Worm (Caenorhabditis elegans) whole organism, early embryonic: ENCODE measurements around the gene T28C6.10.

Experiments used
- B0310.2 ChIP-seq: sonication (generic microtip); optimal IDR thresholded peaks from 2 replicates; lab custom pipeline; 2016; ENCODE audit warnings: mild to moderate bottlenecking, missing genetic modification characterization, missing compliant biosample characterization
- ama-1 ChIP-seq: fragments of 150-350 bp; optimal IDR thresholded peaks from 2 replicates; lab custom pipeline; 2014
- ceh-36 ChIP-seq: sonication (generic microtip); optimal IDR thresholded peaks from 2 replicates; lab custom pipeline; 2016; ENCODE audit warnings: missing genetic modification characterization, inconsistent platforms, missing compliant biosample characterization
- ets-7 ChIP-seq: sonication (generic microtip); optimal IDR thresholded peaks from 2 replicates; lab custom pipeline; 2016; ENCODE audit warnings: missing genotype, missing genetic modification characterization, missing compliant biosample characterization
- hmg-4 ChIP-seq: fragments of 200-800 bp; sonication (Bioruptor generic); optimal IDR thresholded peaks from 2 replicates; lab custom pipeline; 2018; ENCODE audit warnings: mild to moderate bottlenecking, missing genetic modification characterization, missing compliant biosample characterization
- sea-1 ChIP-seq: fragments of 200-800 bp; sonication (Bioruptor generic); conservative IDR thresholded peaks from 2 replicates; pipeline ENCODE4 v1.3.6; 2022; ENCODE audit warnings: missing genetic modification characterization, missing compliant biosample characterization
- tbx-11 ChIP-seq: fragments of 200-800 bp; sonication (Bioruptor generic); IDR thresholded peaks from 2 replicates; pipeline ENCODE4 v1.3.6; 2022; ENCODE audit warnings: missing genetic modification characterization, missing compliant biosample characterization
- tra-4 ChIP-seq: sonication (generic microtip); optimal IDR thresholded peaks from 2 replicates; lab custom pipeline; 2017; ENCODE audit warnings: missing genetic modification characterization, missing compliant biosample characterization

ce11 chrIV:8867562-8867961 is 49.8 kb downstream of the T28C6.10 start:
- TF ChIP-seq B0310.2 (no peak), tbx-11 (GFP tag; lab: Robert Waterston, UW) (no peak), ama-1 (no peak), hmg-4 (GFP tag; lab: Kevin White, UChicago) (no peak), tra-4 (tag; lab: Kevin White, UChicago) (no peak), sea-1 (GFP tag; lab: Robert Waterston, UW) (no peak), ets-7 (tag; lab: Kevin White, UChicago) (no peak), ceh-36 (tag; lab: Kevin White, UChicago) (no peak)
